Fruit fly (Drosophila melanogaster): ENCODE results near the gene CG14881.
A peak's percentile ranks its signal among the peaks of the same experiment; 100 is the strongest.

CG14881 gene

dm6 chr3R:16395448-16395847, 39.3 kb upstream of the CG14881 start:
- peak; percentile 53 for TF ChIP-seq HLH106 (tag; optimal IDR thresholded peaks at IDR 0.05)
- TF ChIP-seq Abd-B (GFP tag; optimal IDR thresholded peaks at IDR 0.05): no peak
- TF ChIP-seq Sp1 (GFP tag; optimal IDR thresholded peaks at IDR 0.05): peak; percentile 40
- peak; percentile 27 for TF ChIP-seq rgr (GFP tag; optimal IDR thresholded peaks at IDR 0.05)
- TF ChIP-seq foxo (GFP tag; optimal IDR thresholded peaks at IDR 0.05): peak in 1 of 2 experiments; percentile 64
- no peak for TF ChIP-seq Hnf4 (GFP tag; optimal IDR thresholded peaks at IDR 0.05)
- TF ChIP-seq h (GFP tag; optimal IDR thresholded peaks at IDR 0.05): peak; percentile 53
- TF ChIP-seq fru (GFP tag; optimal IDR thresholded peaks at IDR 0.05): peak; percentile 43
- TF ChIP-seq Rel (GFP tag; optimal IDR thresholded peaks at IDR 0.05): no peak
- no peak for TF ChIP-seq Rel (tag; optimal IDR thresholded peaks at IDR 0.05)
- TF ChIP-seq ey (GFP tag; optimal IDR thresholded peaks at IDR 0.05): peak; percentile 22
- TF ChIP-seq OdsH (GFP tag; optimal IDR thresholded peaks at IDR 0.05): peak; percentile 36
- TF ChIP-seq psq (GFP tag; optimal IDR thresholded peaks at IDR 0.05): peak; percentile 41
- peak; percentile 23 for TF ChIP-seq br (GFP tag; optimal IDR thresholded peaks at IDR 0.05)

- TF ChIP-seq HLH106 (tag; optimal IDR thresholded peaks at IDR 0.05): no peak
- TF ChIP-seq Mio (GFP tag; optimal IDR thresholded peaks at IDR 0.05): no peak
- TF ChIP-seq dsf (GFP tag; optimal IDR thresholded peaks at IDR 0.05; ENCODE audit: borderline replicate concordance): no peak
- TF ChIP-seq Hr83 (GFP tag; optimal IDR thresholded peaks at IDR 0.05; ENCODE audit: poor library complexity, severe bottlenecking): no peak
- no peak for TF ChIP-seq rgr (GFP tag; optimal IDR thresholded peaks at IDR 0.05)
- TF ChIP-seq brk (GFP tag; optimal IDR thresholded peaks at IDR 0.05): no peak
These were observed 38.1 kb upstream of the CG14881 start for dm6 chr3R:16396565-16396964.

- no peak for TF ChIP-seq rgr (GFP tag; optimal IDR thresholded peaks at IDR 0.05)
- TF ChIP-seq pan (optimal IDR thresholded peaks at IDR 0.05): peak; percentile 38
These were observed 31.5 kb upstream of the CG14881 start, which contains the start of gene ss for dm6 chr3R:16403023-16403733. Gene ss, minus strand, starts transcription at chr3R:16403690.

dm6 chr3R:16403734-16404057, 31.0 kb upstream of the CG14881 start:
- TF ChIP-seq Dif (GFP tag; optimal IDR thresholded peaks at IDR 0.05; ENCODE audit: partially characterized antibody) (peak; percentile 11), usp (GFP tag; optimal IDR thresholded peaks at IDR 0.05) (no peak)

dm6 chr3R:16406618-16407017, 28.1 kb upstream of the CG14881 start:
- no peak for TF ChIP-seq Sp1 (GFP tag; optimal IDR thresholded peaks at IDR 0.05)
- TF ChIP-seq dl (GFP tag; optimal IDR thresholded peaks at IDR 0.05; ENCODE audit: insufficient read depth in 1 of 2, partially characterized antibody in 2 of 2): no peak
- no peak for TF ChIP-seq Hnf4 (GFP tag; optimal IDR thresholded peaks at IDR 0.05)
- no peak for TF ChIP-seq fru (GFP tag; optimal IDR thresholded peaks at IDR 0.05)
- TF ChIP-seq sv (GFP tag; optimal IDR thresholded peaks at IDR 0.05): no peak
- TF ChIP-seq dmrt93B (GFP tag; optimal IDR thresholded peaks at IDR 0.05): no peak
- no peak for TF ChIP-seq CG32264 (GFP tag; optimal IDR thresholded peaks at IDR 0.05)
- TF ChIP-seq CrebA (GFP tag; optimal IDR thresholded peaks at IDR 0.05; ENCODE audit: borderline replicate concordance): no peak
- no peak for TF ChIP-seq psq (GFP tag; optimal IDR thresholded peaks at IDR 0.05)
- TF ChIP-seq Dfd (GFP tag; optimal IDR thresholded peaks at IDR 0.05): no peak
- no peak for TF ChIP-seq dsf (GFP tag; optimal IDR thresholded peaks at IDR 0.05; ENCODE audit: borderline replicate concordance)
- TF ChIP-seq usp (GFP tag; optimal IDR thresholded peaks at IDR 0.05): no peak
- TF ChIP-seq rgr (GFP tag; optimal IDR thresholded peaks at IDR 0.05): no peak
- no peak for TF ChIP-seq tai (GFP tag; optimal IDR thresholded peaks at IDR 0.05)
- TF ChIP-seq Hr78 (GFP tag; optimal IDR thresholded peaks at IDR 0.05): no peak
- no peak for TF ChIP-seq Dif (GFP tag; optimal IDR thresholded peaks at IDR 0.05; ENCODE audit: partially characterized antibody)
- TF ChIP-seq CG9705 (GFP tag; optimal IDR thresholded peaks at IDR 0.05): no peak

dm6 chr3R:16408434-16408833, 26.3 kb upstream of the CG14881 start:
- TF ChIP-seq GATAd (GFP tag; optimal IDR thresholded peaks at IDR 0.05): no peak
- TF ChIP-seq CG32264 (GFP tag; optimal IDR thresholded peaks at IDR 0.05): no peak
- TF ChIP-seq pan (optimal IDR thresholded peaks at IDR 0.05): no peak
- no peak for TF ChIP-seq Mio (GFP tag; optimal IDR thresholded peaks at IDR 0.05)
- TF ChIP-seq OdsH (GFP tag; optimal IDR thresholded peaks at IDR 0.05): no peak
- TF ChIP-seq CrebA (GFP tag; optimal IDR thresholded peaks at IDR 0.05; ENCODE audit: borderline replicate concordance): no peak
- no peak for TF ChIP-seq usp (GFP tag; optimal IDR thresholded peaks at IDR 0.05)
- TF ChIP-seq woc (GFP tag; optimal IDR thresholded peaks at IDR 0.05): no peak
- no peak for TF ChIP-seq dl (GFP tag; optimal IDR thresholded peaks at IDR 0.05; ENCODE audit: insufficient read depth in 1 of 2, partially characterized antibody in 2 of 2)
- TF ChIP-seq lola (GFP tag; optimal IDR thresholded peaks at IDR 0.05): no peak
- no peak for TF ChIP-seq Dif (GFP tag; optimal IDR thresholded peaks at IDR 0.05; ENCODE audit: partially characterized antibody)
- no peak for TF ChIP-seq sage (GFP tag; optimal IDR thresholded peaks at IDR 0.05)
- TF ChIP-seq ey (GFP tag; optimal IDR thresholded peaks at IDR 0.05): no peak
- no peak for TF ChIP-seq sv (GFP tag; optimal IDR thresholded peaks at IDR 0.05)
- TF ChIP-seq Myc (optimal IDR thresholded peaks at IDR 0.05): no peak
- TF ChIP-seq CG9705 (GFP tag; optimal IDR thresholded peaks at IDR 0.05): no peak

Measured in whole organism, wandering third instar larva.